Fruit fly (Drosophila melanogaster): Measurements from ENCODE around the gene CG43707.

Gene CG43707

dm6 chr2L:3740443-3740842 lies 16.6 kb upstream of the CG43707 start:
- no peak for TF ChIP-seq usp (GFP tag; optimal IDR thresholded peaks at IDR 0.05)
- TF ChIP-seq pan (optimal IDR thresholded peaks at IDR 0.05), result no peak
- no peak for TF ChIP-seq Dll (optimal IDR thresholded peaks at IDR 0.05)
- no peak for TF ChIP-seq psq (optimal IDR thresholded peaks at IDR 0.05)
- no peak for TF ChIP-seq EcR (GFP tag; optimal IDR thresholded peaks at IDR 0.05)
- no peak for TF ChIP-seq CG8478 (optimal IDR thresholded peaks at IDR 0.05)

dm6 chr2L:3748691-3749090 lies 8.4 kb upstream of the CG43707 start:
- TF ChIP-seq pan (optimal IDR thresholded peaks at IDR 0.05) (no peak), usp (GFP tag; optimal IDR thresholded peaks at IDR 0.05) (no peak), CG8478 (optimal IDR thresholded peaks at IDR 0.05) (no peak), Dll (optimal IDR thresholded peaks at IDR 0.05) (no peak), EcR (GFP tag; optimal IDR thresholded peaks at IDR 0.05) (no peak), psq (optimal IDR thresholded peaks at IDR 0.05) (no peak)

dm6 chr2L:3754835-3755547 lies 2.1 kb upstream of the CG43707 start:
- TF ChIP-seq usp (GFP tag; optimal IDR thresholded peaks at IDR 0.05) (no peak), CG8478 (optimal IDR thresholded peaks at IDR 0.05) (no peak), Dll (optimal IDR thresholded peaks at IDR 0.05) (no peak), psq (optimal IDR thresholded peaks at IDR 0.05) (no peak), EcR (GFP tag; optimal IDR thresholded peaks at IDR 0.05) (no peak)

dm6 chr2L:3765194-3765593 lies 8.1 kb downstream of the CG43707 start, which contains the start of gene CG43703:
CG43703 (plus strand) TSS chr2L:3765494.
- no peak for TF ChIP-seq Dll (optimal IDR thresholded peaks at IDR 0.05)

dm6 chr2L:3769718-3770461 lies 12.8 kb downstream of the CG43707 start:
- TF ChIP-seq pan (optimal IDR thresholded peaks at IDR 0.05), result no peak
- TF ChIP-seq CG8478 (optimal IDR thresholded peaks at IDR 0.05), result no peak

- TF ChIP-seq usp (GFP tag; optimal IDR thresholded peaks at IDR 0.05), result no peak
- TF ChIP-seq psq (optimal IDR thresholded peaks at IDR 0.05), result no peak
- TF ChIP-seq Dll (optimal IDR thresholded peaks at IDR 0.05), result peak; percentile 70
- no peak for TF ChIP-seq EcR (GFP tag; optimal IDR thresholded peaks at IDR 0.05)
- no peak for TF ChIP-seq pan (optimal IDR thresholded peaks at IDR 0.05)
- no peak for TF ChIP-seq CG8478 (optimal IDR thresholded peaks at IDR 0.05)
Observed at dm6 chr2L:3771109-3772067, 14.3 kb downstream of the CG43707 start, which contains the start of gene bowl. bowl (plus strand) TSS chr2L:3771700.

- no peak for TF ChIP-seq Dll (optimal IDR thresholded peaks at IDR 0.05)
- no peak for TF ChIP-seq pan (optimal IDR thresholded peaks at IDR 0.05)
Observed at dm6 chr2L:3772068-3772428, 15.0 kb downstream of the CG43707 start.

dm6 chr2L:3772599-3772936 lies 15.5 kb downstream of the CG43707 start:
- no peak for TF ChIP-seq pan (optimal IDR thresholded peaks at IDR 0.05)
- TF ChIP-seq CG8478 (optimal IDR thresholded peaks at IDR 0.05), result no peak
- no peak for TF ChIP-seq usp (GFP tag; optimal IDR thresholded peaks at IDR 0.05)
- no peak for TF ChIP-seq EcR (GFP tag; optimal IDR thresholded peaks at IDR 0.05)
- no peak for TF ChIP-seq Dll (optimal IDR thresholded peaks at IDR 0.05)
- TF ChIP-seq psq (optimal IDR thresholded peaks at IDR 0.05), result no peak

- TF ChIP-seq pan (optimal IDR thresholded peaks at IDR 0.05), result no peak
- peak in 1 of 2 experiments; percentile 67 for TF ChIP-seq EcR (GFP tag; optimal IDR thresholded peaks at IDR 0.05)
- no peak for TF ChIP-seq usp (GFP tag; optimal IDR thresholded peaks at IDR 0.05)
- TF ChIP-seq CG8478 (optimal IDR thresholded peaks at IDR 0.05), result no peak
- TF ChIP-seq Dll (optimal IDR thresholded peaks at IDR 0.05), result no peak
Observed at dm6 chr2L:3772937-3773623, 16.0 kb downstream of the CG43707 start.

- no peak for TF ChIP-seq CG8478 (optimal IDR thresholded peaks at IDR 0.05)
- TF ChIP-seq pan (optimal IDR thresholded peaks at IDR 0.05), result no peak
- TF ChIP-seq usp (GFP tag; optimal IDR thresholded peaks at IDR 0.05), result no peak
- no peak for TF ChIP-seq Dll (optimal IDR thresholded peaks at IDR 0.05)
- TF ChIP-seq EcR (GFP tag; optimal IDR thresholded peaks at IDR 0.05), result no peak
- no peak for TF ChIP-seq psq (optimal IDR thresholded peaks at IDR 0.05)
Observed at dm6 chr2L:3773624-3773978, 16.5 kb downstream of the CG43707 start.

- TF ChIP-seq usp (GFP tag; optimal IDR thresholded peaks at IDR 0.05), result no peak
- no peak for TF ChIP-seq psq (optimal IDR thresholded peaks at IDR 0.05)
- TF ChIP-seq CG8478 (optimal IDR thresholded peaks at IDR 0.05), result no peak
- TF ChIP-seq Dll (optimal IDR thresholded peaks at IDR 0.05), result no peak
- peak; percentile 82 for TF ChIP-seq pan (optimal IDR thresholded peaks at IDR 0.05)
- no peak for TF ChIP-seq EcR (GFP tag; optimal IDR thresholded peaks at IDR 0.05)
Observed at dm6 chr2L:3775767-3776351, 18.8 kb downstream of the CG43707 start.
